Fruit fly (Drosophila melanogaster): Measurements from ENCODE around the gene AP-1gamma.

- no peak for TF ChIP-seq psq (optimal IDR thresholded peaks at IDR 0.05)
- no peak for TF ChIP-seq insv (optimal IDR thresholded peaks at IDR 0.05)
Observed at dm6 chrX:9163110-9163509, 54.6 kb downstream of the AP-1gamma start, which contains the start of gene mei-P26.
